Worm (Caenorhabditis elegans): Measurements from ENCODE around the gene F19B2.7.

The F19B2.7 gene

ce11 chrV:20162290-20163104 lies 11.0 kb downstream of the F19B2.7 start:
- no peak for TF ChIP-seq T22C8.4 (GFP tag; IDR thresholded peaks at IDR 0.05)
- no peak for TF ChIP-seq cog-1 (tag; optimal IDR thresholded peaks at IDR 0.05)
- TF ChIP-seq flt-1 (GFP tag; IDR thresholded peaks at IDR 0.05), result no peak
- no peak for TF ChIP-seq ref-1 (GFP tag; conservative IDR thresholded peaks at IDR 0.05)
- no peak for TF ChIP-seq ztf-29 (GFP tag; IDR thresholded peaks at IDR 0.05)
- no peak for TF ChIP-seq med-1 (GFP tag; optimal IDR thresholded peaks at IDR 0.05; ENCODE audit: insufficient read depth)
- no peak for TF ChIP-seq ztf-23 (GFP tag; IDR thresholded peaks at IDR 0.05)
- TF ChIP-seq tab-1 (GFP tag; IDR thresholded peaks at IDR 0.05), result no peak
- TF ChIP-seq klf-2 (GFP tag; conservative IDR thresholded peaks at IDR 0.05), result no peak

- no peak for TF ChIP-seq ref-1 (GFP tag; conservative IDR thresholded peaks at IDR 0.05)
- no peak for TF ChIP-seq flt-1 (GFP tag; IDR thresholded peaks at IDR 0.05)
- no peak for TF ChIP-seq med-1 (GFP tag; optimal IDR thresholded peaks at IDR 0.05; ENCODE audit: insufficient read depth)
- TF ChIP-seq cog-1 (tag; optimal IDR thresholded peaks at IDR 0.05), result no peak
- TF ChIP-seq klf-2 (GFP tag; conservative IDR thresholded peaks at IDR 0.05), result no peak
- no peak for TF ChIP-seq T22C8.4 (GFP tag; IDR thresholded peaks at IDR 0.05)
- TF ChIP-seq tab-1 (GFP tag; IDR thresholded peaks at IDR 0.05), result no peak
- TF ChIP-seq ztf-23 (GFP tag; IDR thresholded peaks at IDR 0.05), result no peak
- no peak for TF ChIP-seq ztf-29 (GFP tag; IDR thresholded peaks at IDR 0.05)
These were observed 11.5 kb downstream of the F19B2.7 start for ce11 chrV:20163105-20163449.

DNA sequence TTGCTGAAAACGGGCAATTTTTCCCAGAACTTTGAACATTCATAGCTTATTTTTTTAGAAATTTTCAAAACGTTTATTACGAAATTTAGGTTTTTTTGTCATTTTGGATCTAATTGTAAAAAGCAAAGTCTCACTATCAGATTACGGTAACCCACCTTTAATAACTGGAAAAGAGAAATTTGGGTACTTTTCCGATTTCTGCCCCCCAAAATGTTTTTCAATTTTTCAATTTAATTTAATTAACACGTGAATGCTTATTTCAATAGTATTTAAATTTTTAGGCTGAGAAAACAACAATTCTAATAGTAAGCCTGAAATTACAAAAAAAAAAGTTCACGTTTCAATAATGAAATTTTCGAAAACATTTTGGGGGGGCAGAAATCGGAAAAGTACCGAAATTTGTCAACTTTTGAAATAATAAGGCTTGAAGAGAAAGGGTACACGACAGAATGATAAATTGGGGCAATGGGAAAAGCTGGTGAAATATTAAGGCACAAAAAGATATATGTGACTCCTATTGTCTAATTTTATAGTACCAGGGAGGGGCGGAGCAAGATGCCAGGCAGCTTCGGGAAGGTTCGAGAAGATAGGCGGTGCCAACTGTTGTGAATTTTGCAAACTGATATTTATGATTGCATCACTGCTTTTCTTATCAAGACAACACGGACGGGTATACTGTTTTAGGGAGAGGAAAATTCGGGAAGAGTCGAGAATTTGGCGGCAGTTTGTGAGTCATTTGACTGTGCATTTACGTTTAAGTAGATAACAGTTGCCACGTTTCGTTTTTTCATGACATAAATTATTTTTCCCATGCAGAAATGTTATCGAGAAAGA lies 12.7 kb downstream of the F19B2.7 start, which contains the start of gene F19B2.5:
Gene F19B2.5 (minus strand): TSS at position 107 of the 834 bp plus-strand sequence.
- TF ChIP-seq flt-1 (GFP tag; IDR thresholded peaks at IDR 0.05), result no peak
- TF ChIP-seq cog-1 (tag; optimal IDR thresholded peaks at IDR 0.05), result no peak

DNA sequence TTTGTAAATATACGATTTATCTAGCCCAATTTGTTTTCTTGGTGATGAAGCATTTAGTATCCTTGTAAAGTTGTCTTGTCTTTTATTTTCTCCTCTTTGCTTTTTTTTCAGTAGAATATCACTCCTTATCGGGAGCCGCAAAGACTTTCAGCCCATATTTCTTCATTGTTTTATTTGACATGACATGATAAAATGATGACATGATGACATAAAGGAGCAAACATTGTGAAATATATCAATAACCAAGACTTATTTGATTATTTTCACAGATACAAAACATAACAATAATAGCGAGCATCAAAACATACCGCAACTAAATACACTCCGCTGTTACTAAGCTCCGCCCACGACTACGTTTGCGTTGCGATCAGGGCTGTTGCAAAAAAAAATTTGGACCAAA lies 14.3 kb downstream of the F19B2.7 start:
- no peak for TF ChIP-seq ref-1 (GFP tag; conservative IDR thresholded peaks at IDR 0.05)
- no peak for TF ChIP-seq ztf-29 (GFP tag; IDR thresholded peaks at IDR 0.05)
- no peak for TF ChIP-seq cog-1 (tag; optimal IDR thresholded peaks at IDR 0.05)
- no peak for TF ChIP-seq med-1 (GFP tag; optimal IDR thresholded peaks at IDR 0.05; ENCODE audit: insufficient read depth)

DNA sequence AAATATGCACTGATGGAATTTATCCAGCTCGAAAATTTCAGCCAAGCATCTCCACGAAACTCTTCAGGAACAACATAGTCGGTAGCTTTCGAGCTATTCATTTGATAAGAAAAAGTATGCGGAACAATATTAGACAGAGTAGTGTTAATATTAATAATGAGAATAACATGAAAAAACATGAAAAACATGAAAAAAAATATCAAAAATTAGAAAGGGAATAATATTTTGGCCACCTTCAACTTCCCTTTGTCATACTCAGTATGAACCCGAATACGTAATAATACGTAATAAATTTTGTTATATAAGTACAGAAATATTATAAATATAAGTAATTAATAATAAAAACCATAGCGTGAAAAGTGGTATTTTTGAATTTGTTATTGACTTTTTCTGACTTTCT lies 20.4 kb downstream of the F19B2.7 start, which contains the start of gene srw-39:
Gene srw-39 (minus strand): TSS at position 101 of the 400 bp plus-strand sequence.
- TF ChIP-seq T22C8.4 (GFP tag; IDR thresholded peaks at IDR 0.05) (no peak), flt-1 (GFP tag; IDR thresholded peaks at IDR 0.05) (no peak), tab-1 (GFP tag; IDR thresholded peaks at IDR 0.05) (no peak), ztf-29 (GFP tag; IDR thresholded peaks at IDR 0.05) (no peak), ref-1 (GFP tag; conservative IDR thresholded peaks at IDR 0.05) (no peak), ztf-23 (GFP tag; IDR thresholded peaks at IDR 0.05) (no peak), cog-1 (tag; optimal IDR thresholded peaks at IDR 0.05) (no peak), med-1 (GFP tag; optimal IDR thresholded peaks at IDR 0.05; ENCODE audit: insufficient read depth) (no peak), klf-2 (GFP tag; conservative IDR thresholded peaks at IDR 0.05) (no peak)

- TF ChIP-seq cog-1 (tag; optimal IDR thresholded peaks at IDR 0.05) (no peak), ztf-29 (GFP tag; IDR thresholded peaks at IDR 0.05) (no peak), klf-2 (GFP tag; conservative IDR thresholded peaks at IDR 0.05) (no peak), T22C8.4 (GFP tag; IDR thresholded peaks at IDR 0.05) (no peak), flt-1 (GFP tag; IDR thresholded peaks at IDR 0.05) (no peak), ref-1 (GFP tag; conservative IDR thresholded peaks at IDR 0.05) (no peak), med-1 (GFP tag; optimal IDR thresholded peaks at IDR 0.05; ENCODE audit: insufficient read depth) (no peak), tab-1 (GFP tag; IDR thresholded peaks at IDR 0.05) (no peak), ztf-23 (GFP tag; IDR thresholded peaks at IDR 0.05) (no peak)
These were observed 30.8 kb downstream of the F19B2.7 start for ce11 chrV:20182311-20182710.

- TF ChIP-seq ztf-29 (GFP tag; IDR thresholded peaks at IDR 0.05) (no peak), flt-1 (GFP tag; IDR thresholded peaks at IDR 0.05) (no peak), ztf-23 (GFP tag; IDR thresholded peaks at IDR 0.05) (no peak), med-1 (GFP tag; optimal IDR thresholded peaks at IDR 0.05; ENCODE audit: insufficient read depth) (no peak), tab-1 (GFP tag; IDR thresholded peaks at IDR 0.05) (no peak), cog-1 (tag; optimal IDR thresholded peaks at IDR 0.05) (no peak), ref-1 (GFP tag; conservative IDR thresholded peaks at IDR 0.05) (no peak), klf-2 (GFP tag; conservative IDR thresholded peaks at IDR 0.05) (no peak), T22C8.4 (GFP tag; IDR thresholded peaks at IDR 0.05) (no peak)
These were observed 35.0 kb downstream of the F19B2.7 start, which contains the start of gene srz-16 for ce11 chrV:20186579-20186978. TSS of gene srz-16 (minus strand) at chrV:20186679.

ce11 chrV:20188790-20189189 lies 37.3 kb downstream of the F19B2.7 start, which contains the start of gene fbxa-116:
TSS of gene fbxa-116 (minus strand) at chrV:20188890.
- TF ChIP-seq ref-1 (GFP tag; conservative IDR thresholded peaks at IDR 0.05) (no peak), tab-1 (GFP tag; IDR thresholded peaks at IDR 0.05) (no peak), med-1 (GFP tag; optimal IDR thresholded peaks at IDR 0.05; ENCODE audit: insufficient read depth) (no peak), flt-1 (GFP tag; IDR thresholded peaks at IDR 0.05) (no peak), ztf-23 (GFP tag; IDR thresholded peaks at IDR 0.05) (no peak), ztf-29 (GFP tag; IDR thresholded peaks at IDR 0.05) (no peak), cog-1 (tag; optimal IDR thresholded peaks at IDR 0.05) (no peak), klf-2 (GFP tag; conservative IDR thresholded peaks at IDR 0.05) (no peak)

DNA sequence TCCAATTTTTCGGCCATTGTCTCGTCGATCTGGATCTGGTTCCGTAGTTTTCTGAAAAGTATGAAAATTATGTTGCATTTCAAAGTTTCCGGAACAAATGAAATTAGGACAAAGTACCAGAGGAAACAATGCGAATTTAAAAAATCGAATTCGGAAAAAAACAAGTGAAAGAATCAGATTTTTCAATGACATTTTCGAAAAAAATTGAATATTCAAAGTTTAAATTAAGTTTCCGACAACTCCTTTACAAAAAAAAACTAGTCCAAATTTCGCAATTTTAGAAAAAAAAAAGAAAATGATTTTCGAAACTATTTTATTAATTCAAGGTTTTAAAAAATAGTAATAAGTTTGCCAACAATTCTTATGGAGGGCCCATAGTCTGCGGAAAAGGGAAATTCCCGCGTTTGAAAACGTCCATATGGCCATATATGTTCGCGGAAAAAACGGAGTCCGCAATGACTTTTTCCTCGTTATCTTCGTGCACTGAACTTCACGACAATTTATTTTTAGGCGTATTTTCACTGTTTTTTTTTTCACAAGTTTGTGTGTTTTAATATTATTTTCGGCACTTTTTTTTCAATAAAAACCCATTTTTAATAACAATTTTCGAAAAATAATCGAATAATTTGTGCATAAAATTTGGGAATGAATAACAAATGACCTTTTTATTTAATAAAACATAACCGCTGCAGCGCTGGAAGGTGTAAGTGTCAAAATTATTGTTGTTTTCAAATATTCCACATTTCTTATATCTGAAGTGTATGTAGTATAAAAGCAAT lies 40.8 kb downstream of the F19B2.7 start, which contains the start of the genes fbxa-115 and Y113G7B.27:
Gene fbxa-115 (minus strand): TSS at position 51 of the 779 bp plus-strand sequence.
Gene Y113G7B.27 (plus strand): TSS at position 729 of the 779 bp plus-strand sequence.
- TF ChIP-seq flt-1 (GFP tag; IDR thresholded peaks at IDR 0.05), result no peak
- TF ChIP-seq T22C8.4 (GFP tag; IDR thresholded peaks at IDR 0.05), result no peak
- no peak for TF ChIP-seq tab-1 (GFP tag; IDR thresholded peaks at IDR 0.05)
- no peak for TF ChIP-seq ztf-23 (GFP tag; IDR thresholded peaks at IDR 0.05)
- TF ChIP-seq ztf-29 (GFP tag; IDR thresholded peaks at IDR 0.05), result no peak
- no peak for TF ChIP-seq cog-1 (tag; optimal IDR thresholded peaks at IDR 0.05)
- TF ChIP-seq med-1 (GFP tag; optimal IDR thresholded peaks at IDR 0.05; ENCODE audit: insufficient read depth), result no peak
